Fruit fly (Drosophila melanogaster): Measurements from ENCODE around the gene CG16888.

Gene CG16888

DNA sequence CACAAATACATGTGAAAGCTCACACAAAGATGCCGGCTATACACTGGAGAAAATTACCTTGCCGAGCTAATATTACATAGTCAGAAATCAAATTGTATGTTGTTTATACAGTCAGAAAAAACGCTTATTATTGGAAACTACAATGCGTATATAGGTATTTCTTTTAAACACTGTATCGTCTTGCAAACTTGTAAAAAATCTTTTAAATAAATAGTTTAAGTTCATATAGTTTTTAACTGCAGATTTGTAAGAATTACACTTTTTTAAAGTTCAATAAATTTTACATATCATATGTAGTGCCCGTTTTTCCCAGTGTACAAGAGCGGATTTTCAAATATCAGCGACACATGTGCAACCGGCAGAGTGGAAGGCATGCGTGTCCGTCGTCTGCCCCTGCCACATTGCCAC lies 26.7 kb upstream of the CG16888 start (continued):
- TF ChIP-seq ken (GFP tag; IDR thresholded peaks at IDR 0.05), result no peak
- peak; percentile 55; the same call in 1 of the 2 replicates for TF ChIP-seq chm (GFP tag; IDR thresholded peaks at IDR 0.05)
- TF ChIP-seq knrl (GFP tag; IDR thresholded peaks at IDR 0.05; ENCODE audit: partially characterized antibody), result no peak
- peak; percentile 64 for TF ChIP-seq bab2 (GFP tag; optimal IDR thresholded peaks at IDR 0.05)
- peak; percentile 63 for TF ChIP-seq B-H1 (GFP tag; IDR thresholded peaks at IDR 0.05)
- TF ChIP-seq zen (tag; optimal IDR thresholded peaks at IDR 0.05), result peak; percentile 60
- peak; percentile 83 for TF ChIP-seq fd96Cb (tag; optimal IDR thresholded peaks at IDR 0.05)
- peak; percentile 81 for TF ChIP-seq CG4424 (GFP tag; optimal IDR thresholded peaks at IDR 0.05)
- TF ChIP-seq CG31441 (GFP tag; IDR thresholded peaks at IDR 0.05), result peak; percentile 88
- TF ChIP-seq CG11695 (GFP tag; IDR thresholded peaks at IDR 0.05), result peak; percentile 91
- TF ChIP-seq prd (optimal IDR thresholded peaks at IDR 0.05), result no peak
- peak; percentile 70 for TF ChIP-seq prd (GFP tag; IDR thresholded peaks at IDR 0.05)
- peak; percentile 61 for TF ChIP-seq NC2α (GFP tag; optimal IDR thresholded peaks at IDR 0.05)
- TF ChIP-seq ftz-f1 (GFP tag; optimal IDR thresholded peaks at IDR 0.05), result no peak
- TF ChIP-seq GATAe (GFP tag; conservative IDR thresholded peaks at IDR 0.05), result no peak
- peak; percentile 86 for TF ChIP-seq CG2875 (GFP tag; optimal IDR thresholded peaks at IDR 0.05)
- TF ChIP-seq ERR (GFP tag; optimal IDR thresholded peaks at IDR 0.05), result peak; percentile 62
- peak; percentile 81 for TF ChIP-seq tin (GFP tag; optimal IDR thresholded peaks at IDR 0.05)
- peak; percentile 66; the same call in 1 of the 2 replicates for TF ChIP-seq CG32532 (GFP tag; IDR thresholded peaks at IDR 0.05)
- peak; percentile 88 for TF ChIP-seq Oli (tag; optimal IDR thresholded peaks at IDR 0.05)
- TF ChIP-seq org-1 (GFP tag; optimal IDR thresholded peaks at IDR 0.05), result peak; percentile 86
- peak; percentile 57 for TF ChIP-seq seq (GFP tag; IDR thresholded peaks at IDR 0.05)
- peak; percentile 73 for TF ChIP-seq Dbx (GFP tag; IDR thresholded peaks at IDR 0.05)
- no peak for TF ChIP-seq CG14860 (GFP tag; IDR thresholded peaks at IDR 0.05; ENCODE audit: partially characterized antibody)
- peak; percentile 46; the same call in 1 of the 2 replicates for TF ChIP-seq CG11696 (GFP tag; IDR thresholded peaks at IDR 0.05)
- TF ChIP-seq Eip74EF (GFP tag; optimal IDR thresholded peaks at IDR 0.05), result peak in 1 of 2 experiments; percentile 93
- TF ChIP-seq al (GFP tag; IDR thresholded peaks at IDR 0.05), result peak; percentile 52; the same call in 1 of the 2 replicates
- peak; percentile 13 for TF ChIP-seq vfl (GFP tag; optimal IDR thresholded peaks at IDR 0.05)
- TF ChIP-seq CG11723 (GFP tag; optimal IDR thresholded peaks at IDR 0.05), result peak; percentile 58
- TF ChIP-seq Nf-YC (tag; optimal IDR thresholded peaks at IDR 0.05), result peak; percentile 18
- no peak for TF ChIP-seq fd102C (GFP tag; optimal IDR thresholded peaks at IDR 0.05)
- peak; percentile 66 for TF ChIP-seq tap (tag; optimal IDR thresholded peaks at IDR 0.05)
- TF ChIP-seq lola (GFP tag; optimal IDR thresholded peaks at IDR 0.05), result peak in 1 of 3 experiments; percentile 79
- TF ChIP-seq Rx (GFP tag; IDR thresholded peaks at IDR 0.05), result 0 out of 2 replicates have a peak, but pooled peaks have one; percentile 42
- TF ChIP-seq vvl (GFP tag; IDR thresholded peaks at IDR 0.05), result peak; percentile 71
- TF ChIP-seq CG17802 (tag; optimal IDR thresholded peaks at IDR 0.05), result peak; percentile 21
- TF ChIP-seq aop (GFP tag; IDR thresholded peaks at IDR 0.05), result no peak
- peak; percentile 80 for TF ChIP-seq CG10209 (GFP tag; optimal IDR thresholded peaks at IDR 0.05)
- peak; percentile 79 to 93 for TF ChIP-seq bsh (GFP tag; optimal IDR thresholded peaks at IDR 0.05)
- TF ChIP-seq CG10147 (GFP tag; optimal IDR thresholded peaks at IDR 0.05), result peak; percentile 90
- TF ChIP-seq CkIIα-i1 (GFP tag; IDR thresholded peaks at IDR 0.05), result no peak
- TF ChIP-seq Gsc (GFP tag; IDR thresholded peaks at IDR 0.05), result no peak
- TF ChIP-seq CG2199 (GFP tag; IDR thresholded peaks at IDR 0.05), result peak; percentile 74; the same call in 1 of the 3 replicates
- TF ChIP-seq wdn (GFP tag; IDR thresholded peaks at IDR 0.05), result 0 out of 2 replicates have a peak, but pooled peaks have one; percentile 42
- TF ChIP-seq chn (GFP tag; optimal IDR thresholded peaks at IDR 0.05), result peak; percentile 56
- peak; percentile 79 for TF ChIP-seq mam (GFP tag; optimal IDR thresholded peaks at IDR 0.05)
- peak; percentile 22 for TF ChIP-seq kah (GFP tag; optimal IDR thresholded peaks at IDR 0.05)
- peak; percentile 68 for TF ChIP-seq CG10654 (GFP tag; optimal IDR thresholded peaks at IDR 0.05)
- no peak for TF ChIP-seq vnd (GFP tag; IDR thresholded peaks at IDR 0.05; ENCODE audit: partially characterized antibody)
- peak; percentile 14 for TF ChIP-seq HmgZ (tag; optimal IDR thresholded peaks at IDR 0.05)

Data from whole organism, embryonic.